Fruit fly (Drosophila melanogaster) whole organism, embryonic: ENCODE data around the gene Pez.

Experiments
- Asciz ChIP-seq: fragments of 200-800 bp; sonication (Bioruptor generic); optimal IDR thresholded peaks from 2 replicates; lab custom pipeline; 2017; ENCODE audit warnings: missing biosample characterization, mild to moderate bottlenecking, missing genetic modification characterization, missing genetic modification reagents
- Atf-2 ChIP-seq: fragments of 200-800 bp; sonication (Bioruptor generic); optimal IDR thresholded peaks from 2 replicates; lab custom pipeline; 2016; ENCODE audit warnings: missing biosample characterization, missing genetic modification characterization
- Blimp-1 ChIP-seq: fragments of 200-800 bp; sonication (Bioruptor generic); optimal IDR thresholded peaks from 3 replicates; lab custom pipeline; 2018; ENCODE audit warnings: missing biosample characterization, missing genetic modification characterization, mild to moderate bottlenecking, moderate library complexity, missing genetic modification reagents
- CG10267 ChIP-seq: fragments of 200-800 bp; sonication (Bioruptor generic); optimal IDR thresholded peaks from 2 replicates; lab custom pipeline; 2018; ENCODE audit warnings: missing biosample characterization, mild to moderate bottlenecking, missing genetic modification characterization, moderate library complexity
- CG12659 ChIP-seq: fragments of 200-800 bp; sonication (Bioruptor generic); optimal IDR thresholded peaks from 3 replicates; lab custom pipeline; 2017; ENCODE audit warnings: mild to moderate bottlenecking, missing biosample characterization, missing genetic modification reagents, missing genetic modification characterization
- CG12942 ChIP-seq: fragments of 200-800 bp; sonication (Bioruptor generic); optimal IDR thresholded peaks from 3 replicates; lab custom pipeline; 2016; ENCODE audit warnings: missing biosample characterization, missing genetic modification characterization
- CG1647 ChIP-seq: fragments of 200-800 bp; sonication (Bioruptor generic); optimal IDR thresholded peaks from 3 replicates; lab custom pipeline; 2016; ENCODE audit warnings: missing biosample characterization, missing genetic modification characterization
- CG17568 ChIP-seq: fragments of 200-800 bp; sonication (Bioruptor generic); optimal IDR thresholded peaks from 2 replicates; lab custom pipeline; 2018; ENCODE audit warnings: missing biosample characterization, mild to moderate bottlenecking, missing genetic modification characterization, moderate library complexity
- CG17612 ChIP-seq: fragments of 200-800 bp; sonication (Bioruptor generic); IDR thresholded peaks from 2 replicates; pipeline ENCODE4 v1.3.6; 2022; ENCODE audit warnings: missing biosample characterization, missing genetic modification characterization
- CG18599 ChIP-seq: fragments of 200-800 bp; sonication (Bioruptor generic); optimal IDR thresholded peaks from 3 replicates; lab custom pipeline; 2017; ENCODE audit warnings: missing biosample characterization, missing genetic modification characterization, mild to moderate bottlenecking, moderate library complexity, missing genetic modification reagents
- CG2889 ChIP-seq: fragments of 200-800 bp; sonication (Bioruptor generic); IDR thresholded peaks from 3 replicates; pipeline ENCODE4 v1.3.6; 2022; ENCODE audit warnings: missing biosample characterization, missing genetic modification characterization
- CG32772 ChIP-seq: fragments of 200-800 bp; sonication (Bioruptor generic); IDR thresholded peaks from 2 replicates; pipeline ENCODE4 v1.3.6; 2022; ENCODE audit warnings: missing biosample characterization, missing genetic modification characterization
- CG4282 ChIP-seq: fragments of 200-800 bp; sonication (Bioruptor generic); optimal IDR thresholded peaks from 2 replicates; lab custom pipeline; 2016; ENCODE audit warnings: missing biosample characterization, missing genetic modification characterization
- CG4404 ChIP-seq: fragments of 200-800 bp; sonication (Bioruptor generic); IDR thresholded peaks from 2 replicates; pipeline ENCODE4 v1.3.6; 2022; ENCODE audit warnings: missing biosample characterization, missing genetic modification characterization
- CG4854 ChIP-seq: fragments of 200-800 bp; sonication (Bioruptor generic); optimal IDR thresholded peaks from 2 replicates; lab custom pipeline; 2016; ENCODE audit warnings: missing biosample characterization, missing genetic modification characterization, inconsistent platforms
- CG5180 ChIP-seq: fragments of 200-800 bp; sonication (Bioruptor generic); optimal IDR thresholded peaks from 3 replicates; lab custom pipeline; 2017; ENCODE audit warnings: missing biosample characterization, missing genetic modification characterization, mild to moderate bottlenecking, moderate library complexity, missing genetic modification reagents
- CG5245 ChIP-seq: fragments of 200-800 bp; sonication (Bioruptor generic); optimal IDR thresholded peaks from 3 replicates; lab custom pipeline; 2016; ENCODE audit warnings: missing biosample characterization, missing genetic modification characterization
- CG6683 ChIP-seq: fragments of 200-800 bp; sonication (Bioruptor generic); optimal IDR thresholded peaks from 2 replicates; lab custom pipeline; 2017; ENCODE audit warnings: missing biosample characterization, mild to moderate bottlenecking, missing genetic modification characterization, missing genetic modification reagents
- CG7556 ChIP-seq: fragments of 200-800 bp; sonication (Bioruptor generic); optimal IDR thresholded peaks from 2 replicates; lab custom pipeline; 2017; ENCODE audit warnings: missing biosample characterization, mild to moderate bottlenecking, missing genetic modification characterization
- CG7928 ChIP-seq: fragments of 200-800 bp; sonication (Bioruptor generic); optimal IDR thresholded peaks from 2 replicates; lab custom pipeline; 2017; ENCODE audit warnings: missing biosample characterization, mild to moderate bottlenecking, missing genetic modification characterization
- CG8281 ChIP-seq: fragments of 200-800 bp; sonication (Bioruptor generic); optimal IDR thresholded peaks from 2 replicates; lab custom pipeline; 2018; ENCODE audit warnings: missing biosample characterization, mild to moderate bottlenecking, missing genetic modification characterization, moderate library complexity
- CG8765 ChIP-seq: fragments of 200-800 bp; sonication (Bioruptor generic); IDR thresholded peaks from 2 replicates; pipeline ENCODE4 v1.3.6; 2022; ENCODE audit warnings: missing biosample characterization, missing genetic modification characterization
- CTCF ChIP-seq: fragments of 200-800 bp; sonication (Bioruptor generic); optimal IDR thresholded peaks from 2 replicates; lab custom pipeline; 2017; ENCODE audit warnings: missing biosample characterization, mild to moderate bottlenecking, missing genetic modification characterization, moderate library complexity
- CoRest ChIP-seq: fragments of 200-800 bp; sonication (Bioruptor generic); optimal IDR thresholded peaks from 3 replicates; lab custom pipeline; 2018; ENCODE audit warnings: missing biosample characterization, mild to moderate bottlenecking, missing genetic modification characterization, moderate library complexity
- D19A ChIP-seq: fragments of 200-800 bp; optimal IDR thresholded peaks from 3 replicates; lab custom pipeline; 2019; ENCODE audit warnings: missing biosample characterization, mild to moderate bottlenecking, missing genetic modification characterization, moderate library complexity
- Fer1 ChIP-seq: fragments of 200-800 bp; sonication (Bioruptor generic); optimal IDR thresholded peaks from 2 replicates; lab custom pipeline; 2017; ENCODE audit warnings: missing biosample characterization, mild to moderate bottlenecking, missing genetic modification characterization
- Mrtf ChIP-seq: fragments of 200-800 bp; sonication (Bioruptor generic); IDR thresholded peaks from 3 replicates; pipeline ENCODE4 v1.3.6; 2022; ENCODE audit warnings: missing biosample characterization, missing genetic modification characterization
- Nf-YB ChIP-seq: fragments of 200-800 bp; sonication (Bioruptor generic); optimal IDR thresholded peaks from 3 replicates; lab custom pipeline; 2019; ENCODE audit warnings: missing biosample characterization, mild to moderate bottlenecking, missing genetic modification characterization, moderate library complexity
- Stat92E ChIP-seq, 3 experiments: fragments of >200 bp in 2 of 3; fragments of 200-800 bp in 1 of 3; sonication (Bioruptor generic) in 1 of 3; optimal IDR thresholded peaks; 2 replicates each; lab custom pipeline; 2017 to 2019; ENCODE audit warnings: missing biosample characterization in 3 of 3, missing genetic modification characterization in 3 of 3, mild to moderate bottlenecking in 1 of 3, moderate library complexity in 1 of 3
- Xrp1 ChIP-seq: fragments of 200-800 bp; sonication (Bioruptor generic); IDR thresholded peaks from 2 replicates; pipeline ENCODE4 v1.3.6; 2022; ENCODE audit warnings: missing biosample characterization, missing genetic modification characterization
- ase ChIP-seq: fragments of 200-800 bp; sonication (Bioruptor generic); IDR thresholded peaks from 3 replicates; pipeline ENCODE4 v1.3.6; 2022; ENCODE audit warnings: missing biosample characterization, missing genetic modification characterization
- bsh ChIP-seq, 2 experiments: fragments of 200-800 bp; sonication (Bioruptor generic); optimal IDR thresholded peaks; 2 replicates each; lab custom pipeline; 2017 to 2018; ENCODE audit warnings: mild to moderate bottlenecking in 2 of 2, missing biosample characterization in 2 of 2, missing genetic modification characterization in 2 of 2, moderate library complexity in 1 of 2
- crol ChIP-seq: fragments of 200-800 bp; sonication (Bioruptor generic); IDR thresholded peaks from 2 replicates; pipeline ENCODE4 v1.3.6; 2022; ENCODE audit warnings: missing biosample characterization, missing genetic modification characterization
- eve ChIP-seq, 2 experiments: fragments of >200 bp; optimal IDR thresholded peaks; 2 replicates each; lab custom pipeline; 2017; ENCODE audit warnings: missing biosample characterization in 2 of 2, missing genetic modification characterization in 2 of 2
- gce ChIP-seq: fragments of 200-800 bp; sonication (Bioruptor generic); IDR thresholded peaks from 3 replicates; pipeline ENCODE4 v1.3.6; 2022; ENCODE audit warnings: missing biosample characterization, missing genetic modification characterization
- hbn ChIP-seq: fragments of 200-800 bp; sonication (Bioruptor generic); IDR thresholded peaks from 2 replicates; pipeline ENCODE4 v1.3.6; 2022; ENCODE audit warnings: missing biosample characterization, missing genetic modification characterization; ENCODE audit not compliant: partially characterized antibody
- jumu ChIP-seq: fragments of 200-800 bp; sonication (Bioruptor generic); optimal IDR thresholded peaks from 3 replicates; lab custom pipeline; 2016; ENCODE audit warnings: missing biosample characterization, missing genetic modification characterization
- mirr ChIP-seq: fragments of 200-800 bp; sonication (Bioruptor generic); optimal IDR thresholded peaks from 3 replicates; lab custom pipeline; 2018; ENCODE audit warnings: missing biosample characterization, mild to moderate bottlenecking, missing genetic modification characterization
- nerfin-1 ChIP-seq: fragments of 200-800 bp; sonication (Bioruptor generic); optimal IDR thresholded peaks from 3 replicates; lab custom pipeline; 2019; ENCODE audit warnings: missing biosample characterization, mild to moderate bottlenecking, missing genetic modification characterization, moderate library complexity
- org-1 ChIP-seq: fragments of 200-800 bp; sonication (Bioruptor generic); optimal IDR thresholded peaks from 2 replicates; lab custom pipeline; 2017; ENCODE audit warnings: missing biosample characterization, missing genetic modification characterization
- schlank ChIP-seq: fragments of 200-800 bp; sonication (Bioruptor generic); optimal IDR thresholded peaks from 2 replicates; lab custom pipeline; 2018; ENCODE audit warnings: missing biosample characterization, mild to moderate bottlenecking, missing genetic modification characterization
- sens ChIP-seq: fragments of 200-800 bp; sonication (Bioruptor generic); peaks from one replicate; lab custom pipeline; 2016; ENCODE audit warnings: missing biosample characterization, missing genetic modification characterization
- seq ChIP-seq: fragments of 200-800 bp; sonication (Bioruptor generic); IDR thresholded peaks from 2 replicates; pipeline ENCODE4 v1.3.6; 2022; ENCODE audit warnings: missing biosample characterization, missing genetic modification characterization
- slou ChIP-seq: fragments of 200-800 bp; sonication (Bioruptor generic); optimal IDR thresholded peaks from 3 replicates; lab custom pipeline; 2016; ENCODE audit warnings: missing biosample characterization, missing genetic modification characterization
- sug ChIP-seq: fragments of 200-800 bp; optimal IDR thresholded peaks from 2 replicates; lab custom pipeline; 2019; ENCODE audit warnings: missing biosample characterization, mild to moderate bottlenecking, missing genetic modification characterization, moderate library complexity
- tap ChIP-seq: fragments of 200-800 bp; optimal IDR thresholded peaks from 3 replicates; lab custom pipeline; 2019; ENCODE audit warnings: missing biosample characterization, mild to moderate bottlenecking, missing genetic modification characterization, moderate library complexity
- tll ChIP-seq, 2 experiments: fragments of 200-800 bp in 1 of 2; fragments of >200 bp in 1 of 2; sonication (Bioruptor generic) in 1 of 2; optimal IDR thresholded peaks; 2 replicates each; lab custom pipeline; 2017 to 2019; ENCODE audit warnings: missing biosample characterization in 2 of 2, missing genetic modification characterization in 2 of 2, mild to moderate bottlenecking in 1 of 2, moderate library complexity in 1 of 2
- toy ChIP-seq: fragments of 200-800 bp; sonication (Bioruptor generic); IDR thresholded peaks from 2 replicates; pipeline ENCODE4 v1.3.6; 2022; ENCODE audit warnings: missing biosample characterization, missing genetic modification characterization
- twi ChIP-seq: fragments of 200-800 bp; optimal IDR thresholded peaks from 2 replicates; lab custom pipeline; 2019; ENCODE audit warnings: missing biosample characterization, mild to moderate bottlenecking, missing genetic modification characterization, moderate library complexity
- zen2 ChIP-seq: fragments of 200-800 bp; sonication (Bioruptor generic); IDR thresholded peaks from 3 replicates; pipeline ENCODE4 v1.3.6; 2022; ENCODE audit warnings: missing biosample characterization, missing genetic modification characterization; ENCODE audit not compliant: partially characterized antibody

Gene Pez

DNA sequence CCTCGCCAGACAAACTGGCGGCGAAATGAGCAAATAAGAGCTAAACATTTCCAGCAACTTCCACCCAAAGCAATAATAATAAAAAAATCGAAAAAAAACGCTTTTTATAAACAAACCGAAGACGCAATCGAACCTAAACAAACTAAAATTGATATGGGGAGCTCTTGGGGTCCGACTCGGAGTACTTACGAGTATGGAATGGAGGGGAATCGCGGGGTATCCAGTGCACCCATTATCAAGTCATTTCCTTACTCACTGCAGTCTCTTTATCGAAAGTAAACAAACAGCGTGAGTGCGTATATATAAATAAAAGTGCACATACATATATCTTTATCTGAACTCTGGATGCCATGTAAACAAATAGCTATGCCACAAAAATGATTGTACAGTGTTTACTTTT is 46.9 kb downstream of the Pez start (continued):
- TF ChIP-seq CG7556 (GFP tag; lab: Kevin White, UChicago) (no peak), gce (GFP tag; lab: Robert Waterston, UW) (no peak), slou (GFP tag; lab: Kevin White, UChicago) (no peak), tap (peak; percentile 28), CG32772 (peak; percentile 23; the same call in 1 of the 2 replicates), Nf-YB (peak; percentile 16), Atf-2 (GFP tag; lab: Kevin White, UChicago) (no peak), sug (peak; percentile 68), CG12659 (GFP tag; lab: Kevin White, UChicago) (no peak), CG4854 (GFP tag; lab: Kevin White, UChicago) (no peak)

DNA sequence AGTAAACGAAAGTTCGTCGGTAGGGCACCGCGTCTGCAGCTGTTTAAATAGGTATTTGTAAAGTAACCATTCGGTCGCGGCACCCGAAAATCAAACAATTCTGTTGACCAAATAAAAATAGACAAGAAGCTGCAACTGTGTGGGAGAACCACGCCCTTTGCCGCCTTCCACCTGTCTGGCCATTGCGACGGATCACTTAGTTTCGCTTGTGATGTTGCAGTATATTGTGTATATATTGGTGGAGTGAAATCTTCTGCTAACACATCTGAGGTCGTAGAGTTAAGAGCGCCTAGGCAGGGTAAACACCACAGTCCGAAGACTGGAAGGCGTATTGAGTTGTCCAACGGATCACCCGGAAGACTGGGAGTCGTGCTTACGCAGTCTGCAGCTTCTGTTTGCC is 55.1 kb downstream of the Pez start:
- TF ChIP-seq CG2889: no peak
- peak in 1 of 2 experiments; percentile 59 for TF ChIP-seq tll (GFP tag; optimal IDR thresholded peaks at IDR 0.05; lab: Kevin White, UChicago)
- TF ChIP-seq zen2 (GFP tag; lab: Robert Waterston, UW): no peak
- TF ChIP-seq Mrtf (GFP tag; lab: Robert Waterston, UW): no peak
- TF ChIP-seq sens: peak; percentile 86
- no peak for TF ChIP-seq crol (GFP tag; lab: Robert Waterston, UW)
- no peak for TF ChIP-seq Stat92E (GFP tag; optimal IDR thresholded peaks at IDR 0.05; lab: Kevin White, UChicago)
- TF ChIP-seq twi: peak; percentile 20
- TF ChIP-seq Xrp1 (GFP tag; lab: Robert Waterston, UW): peak; percentile 38; the same call in 1 of the 2 replicates
- TF ChIP-seq CG4282: no peak
- peak; percentile 13 for TF ChIP-seq D19A (tag; lab: Kevin White, UChicago)
- no peak for TF ChIP-seq mirr (GFP tag; lab: Kevin White, UChicago)
- TF ChIP-seq schlank (tag; lab: Kevin White, UChicago): no peak
- TF ChIP-seq CG6683: no peak
- no peak for TF ChIP-seq CG7928 (GFP tag; lab: Kevin White, UChicago)
- no peak for TF ChIP-seq jumu (GFP tag; lab: Kevin White, UChicago)
- peak; percentile 5 for TF ChIP-seq CG10267
- peak; percentile 45 for TF ChIP-seq CG5180 (GFP tag; lab: Kevin White, UChicago)
- TF ChIP-seq CG12942: no peak
- TF ChIP-seq CG4404 (GFP tag; lab: Robert Waterston, UW): no peak
- TF ChIP-seq eve (GFP tag; optimal IDR thresholded peaks at IDR 0.05; lab: Kevin White, UChicago): no peak
- peak; percentile 33 for TF ChIP-seq CG8281 (tag; lab: Kevin White, UChicago)
- peak; percentile 51 for TF ChIP-seq CG18599 (GFP tag; lab: Kevin White, UChicago)
- no peak for TF ChIP-seq CG5245 (GFP tag; lab: Kevin White, UChicago)
- TF ChIP-seq hbn (GFP tag; lab: Robert Waterston, UW): no peak
- TF ChIP-seq toy (GFP tag; lab: Robert Waterston, UW): no peak
- TF ChIP-seq seq (GFP tag; lab: Robert Waterston, UW): no peak
- TF ChIP-seq nerfin-1 (tag; lab: Kevin White, UChicago): peak; percentile 57
- peak; percentile 67 for TF ChIP-seq Asciz (GFP tag; lab: Kevin White, UChicago)
- no peak for TF ChIP-seq slou (GFP tag; lab: Kevin White, UChicago)
- peak in 1 of 2 experiments; percentile 59 for TF ChIP-seq bsh (GFP tag; optimal IDR thresholded peaks at IDR 0.05; lab: Kevin White, UChicago)
- TF ChIP-seq CG17612 (GFP tag; lab: Robert Waterston, UW): no peak
- TF ChIP-seq CG1647 (GFP tag; lab: Kevin White, UChicago): no peak
- no peak for TF ChIP-seq CoRest (tag; lab: Kevin White, UChicago)
- peak; percentile 21 for TF ChIP-seq Fer1
- no peak for TF ChIP-seq CG8765
- peak; percentile 68 for TF ChIP-seq Blimp-1 (GFP tag; lab: Kevin White, UChicago)
- peak; percentile 50 for TF ChIP-seq CG17568
- 0 out of 3 replicates have a peak, but pooled peaks have one; percentile 42 for TF ChIP-seq ase (GFP tag; lab: Robert Waterston, UW)
- TF ChIP-seq CTCF (GFP tag; lab: Kevin White, UChicago): peak; percentile 22
- TF ChIP-seq org-1 (GFP tag; lab: Kevin White, UChicago): peak; percentile 19
